Worm (Caenorhabditis elegans) whole organism, mixed stage, embryonic: ENCODE measurements around the gene ZK1248.4.

Source experiments
- bed-3 ChIP-seq: fragments of 200-800 bp; sonication (Bioruptor generic); optimal IDR thresholded peaks from 3 replicates; lab custom pipeline; 2018; ENCODE audit warnings: mild to moderate bottlenecking, missing genetic modification characterization, moderate library complexity, missing compliant biosample characterization
- blmp-1 ChIP-seq: fragments of 150-350 bp; optimal IDR thresholded peaks from 2 replicates; lab custom pipeline; 2014; ENCODE audit warnings: missing biosample characterization, missing genetic modification characterization
- ceh-39 ChIP-seq: fragments of 150-350 bp; optimal IDR thresholded peaks from 2 replicates; lab custom pipeline; 2014; ENCODE audit warnings: missing biosample characterization, missing genetic modification characterization
- ceh-43 ChIP-seq: fragments of 200-800 bp; sonication (Bioruptor generic); optimal IDR thresholded peaks from 2 replicates; lab custom pipeline; 2018; ENCODE audit warnings: mild to moderate bottlenecking, missing genetic modification characterization, moderate library complexity, missing compliant biosample characterization
- ceh-83 ChIP-seq: fragments of 200-800 bp; sonication (Bioruptor generic); optimal IDR thresholded peaks from 2 replicates; lab custom pipeline; 2018; ENCODE audit warnings: mild to moderate bottlenecking, missing genetic modification characterization, missing compliant biosample characterization
- ces-1 ChIP-seq: fragments of 150-350 bp; optimal IDR thresholded peaks from 2 replicates; lab custom pipeline; 2014; ENCODE audit warnings: missing biosample characterization, missing genetic modification reagents, missing genetic modification characterization
- cnd-1 ChIP-seq: fragments of 200-800 bp; sonication (Bioruptor generic); optimal IDR thresholded peaks from 2 replicates; lab custom pipeline; 2018; ENCODE audit warnings: mild to moderate bottlenecking, missing genetic modification characterization, missing compliant biosample characterization
- drap-1 ChIP-seq: fragments of 200-800 bp; sonication (Bioruptor generic); optimal IDR thresholded peaks from 3 replicates; lab custom pipeline; 2018; ENCODE audit warnings: mild to moderate bottlenecking, missing genetic modification characterization, missing compliant biosample characterization
- elt-1 ChIP-seq: sonication (generic microtip); optimal IDR thresholded peaks from 2 replicates; lab custom pipeline; 2017; ENCODE audit warnings: missing genetic modification characterization, mild to moderate bottlenecking, missing compliant biosample characterization, antibody characterized with exemption, moderate library complexity, borderline replicate concordance; ENCODE audit not compliant: insufficient read depth
- flh-1 ChIP-seq: fragments of 200-800 bp; sonication (Bioruptor generic); optimal IDR thresholded peaks from 2 replicates; lab custom pipeline; 2018; ENCODE audit warnings: mild to moderate bottlenecking, missing genetic modification characterization, moderate library complexity, missing compliant biosample characterization
- ham-2 ChIP-seq: fragments of 200-800 bp; sonication (Bioruptor generic); optimal IDR thresholded peaks from 2 replicates; lab custom pipeline; 2018; ENCODE audit warnings: mild to moderate bottlenecking, missing genetic modification characterization, missing compliant biosample characterization
- lin-13 ChIP-seq: fragments of 150-350 bp; optimal IDR thresholded peaks from 2 replicates; lab custom pipeline; 2014; ENCODE audit warnings: missing biosample characterization, missing genetic modification characterization
- lin-32 ChIP-seq: fragments of 200-800 bp; sonication (Bioruptor generic); optimal IDR thresholded peaks from 2 replicates; lab custom pipeline; 2018; ENCODE audit warnings: mild to moderate bottlenecking, missing genetic modification characterization, missing compliant biosample characterization
- lsy-2 ChIP-seq: fragments of 150-350 bp; optimal IDR thresholded peaks from 2 replicates; lab custom pipeline; 2014; ENCODE audit warnings: missing biosample characterization, missing genetic modification characterization
- mab-5 ChIP-seq: fragments of 150-350 bp; optimal IDR thresholded peaks from 2 replicates; lab custom pipeline; 2014; ENCODE audit warnings: missing biosample characterization, missing genetic modification characterization
- mep-1 ChIP-seq: fragments of 150-350 bp; optimal IDR thresholded peaks from 2 replicates; lab custom pipeline; 2017; ENCODE audit warnings: missing biosample characterization, missing genetic modification reagents, missing genetic modification characterization, inconsistent platforms
- nhr-2 ChIP-seq: fragments of 150-350 bp; optimal IDR thresholded peaks from 2 replicates; lab custom pipeline; 2014; ENCODE audit warnings: missing biosample characterization, missing genetic modification characterization
- nhr-237 ChIP-seq: fragments of 150-350 bp; optimal IDR thresholded peaks from 2 replicates; lab custom pipeline; 2014; ENCODE audit warnings: missing biosample characterization, missing genetic modification characterization
- nhr-76 ChIP-seq: sonication (generic microtip); optimal IDR thresholded peaks from 2 replicates; lab custom pipeline; 2017; ENCODE audit warnings: missing biosample characterization, missing genetic modification characterization
- pha-4 ChIP-seq: fragments of 150-350 bp; optimal IDR thresholded peaks from 2 replicates; lab custom pipeline; 2018; ENCODE audit warnings: missing biosample characterization, missing genetic modification reagents, missing genetic modification characterization
- sem-2 ChIP-seq: fragments of 200-800 bp; sonication (Bioruptor generic); optimal IDR thresholded peaks from 2 replicates; lab custom pipeline; 2018; ENCODE audit warnings: mild to moderate bottlenecking, missing genetic modification characterization, missing compliant biosample characterization
- snpc-4 ChIP-seq: fragments of 150-350 bp; optimal IDR thresholded peaks from 2 replicates; lab custom pipeline; 2014; ENCODE audit warnings: missing biosample characterization, missing genetic modification characterization
- sptf-1 ChIP-seq: sonication (generic microtip); optimal IDR thresholded peaks from 2 replicates; lab custom pipeline; 2017; ENCODE audit warnings: mild to moderate bottlenecking, missing genetic modification characterization, moderate library complexity, missing compliant biosample characterization
- tbx-8 ChIP-seq: fragments of 200-800 bp; sonication (Bioruptor generic); optimal IDR thresholded peaks from 2 replicates; lab custom pipeline; 2018; ENCODE audit warnings: mild to moderate bottlenecking, missing genetic modification characterization, moderate library complexity, missing compliant biosample characterization
- unc-120 ChIP-seq: sonication (generic microtip); optimal IDR thresholded peaks from 2 replicates; lab custom pipeline; 2017; ENCODE audit warnings: missing genetic modification characterization, missing compliant biosample characterization; ENCODE audit not compliant: poor library complexity, severe bottlenecking
- unc-39 ChIP-seq: fragments of 150-350 bp; optimal IDR thresholded peaks from 2 replicates; lab custom pipeline; 2014; ENCODE audit warnings: missing biosample characterization, missing genetic modification characterization
- unc-62 ChIP-seq: fragments of 150-350 bp; optimal IDR thresholded peaks from 2 replicates; lab custom pipeline; 2014; ENCODE audit warnings: missing biosample characterization, missing genetic modification reagents, missing genetic modification characterization
- zip-8 ChIP-seq: fragments of 150-350 bp; optimal IDR thresholded peaks from 2 replicates; lab custom pipeline; 2014; ENCODE audit warnings: missing biosample characterization, missing genetic modification characterization

Gene ZK1248.4

DNA sequence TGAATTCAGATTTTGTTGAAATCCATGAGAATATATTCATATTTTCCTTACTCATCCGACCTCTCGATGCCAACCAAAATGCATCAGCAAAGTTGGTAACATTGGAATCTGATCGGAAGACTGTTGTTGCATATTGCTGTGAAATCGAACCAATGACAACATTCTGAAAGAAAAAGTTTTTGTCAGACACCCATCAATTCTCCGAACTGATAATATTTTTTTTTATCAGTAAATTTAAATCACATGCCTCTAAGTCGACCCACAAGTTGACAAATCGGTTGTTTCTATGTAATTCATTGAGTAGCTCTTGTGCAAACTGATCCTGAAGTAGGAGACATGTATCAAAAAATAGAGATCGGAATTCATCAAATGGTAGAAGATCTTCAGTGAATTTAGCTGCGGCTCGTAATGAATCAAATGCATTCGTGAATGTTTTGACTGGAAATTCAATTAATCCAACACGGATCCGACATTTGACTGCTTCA, 11.6 kb downstream of the ZK1248.4 start, which contains the start of gene col-74:
TSS of gene col-74 (plus strand) at position 435 of the 485 bp plus-strand sequence.
- TF ChIP-seq ceh-39 (tag; lab: Kevin White, UChicago) (no peak), tbx-8 (GFP tag; lab: Kevin White, UChicago) (no peak), ham-2 (GFP tag; lab: Kevin White, UChicago) (no peak), mab-5 (tag; lab: Kevin White, UChicago) (no peak), bed-3 (GFP tag; lab: Kevin White, UChicago) (no peak), sptf-1 (tag; lab: Kevin White, UChicago) (no peak), pha-4 (no peak)

DNA sequence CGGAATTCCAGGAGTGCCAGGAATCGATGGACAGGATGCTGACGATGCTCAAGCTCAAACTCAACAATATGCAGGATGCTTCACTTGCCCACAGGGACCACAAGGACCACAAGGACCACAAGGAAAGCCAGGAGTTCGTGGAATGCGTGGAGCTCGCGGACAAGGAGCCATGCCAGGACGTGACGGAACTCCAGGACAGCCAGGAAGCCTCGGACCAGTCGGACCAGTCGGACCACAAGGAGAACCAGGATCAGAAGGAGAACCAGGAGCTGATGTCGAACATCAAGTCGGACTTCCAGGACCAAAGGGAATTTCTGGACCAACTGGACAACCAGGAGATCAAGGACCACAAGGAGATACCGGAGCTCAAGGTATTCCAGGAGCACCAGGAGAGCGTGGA, 13.0 kb downstream of the ZK1248.4 start:
- TF ChIP-seq lsy-2 (tag; lab: Kevin White, UChicago) (no peak), ceh-83 (no peak), flh-1 (GFP tag; lab: Kevin White, UChicago) (no peak), blmp-1 (no peak), nhr-76 (tag; lab: Kevin White, UChicago) (no peak), unc-120 (tag; lab: Kevin White, UChicago) (no peak), ceh-39 (tag; lab: Kevin White, UChicago) (no peak), unc-39 (tag; lab: Kevin White, UChicago) (no peak), nhr-2 (no peak), nhr-237 (tag; lab: Kevin White, UChicago) (no peak), cnd-1 (tag; lab: Kevin White, UChicago) (no peak), snpc-4 (tag; lab: Kevin White, UChicago) (no peak), bed-3 (GFP tag; lab: Kevin White, UChicago) (no peak), ham-2 (GFP tag; lab: Kevin White, UChicago) (no peak), mep-1 (tag; lab: Kevin White, UChicago) (no peak), zip-8 (tag; lab: Kevin White, UChicago) (no peak), ceh-43 (GFP tag; lab: Kevin White, UChicago) (no peak)
- TF ChIP-seq, all 35 proteins: peak for 0

DNA sequence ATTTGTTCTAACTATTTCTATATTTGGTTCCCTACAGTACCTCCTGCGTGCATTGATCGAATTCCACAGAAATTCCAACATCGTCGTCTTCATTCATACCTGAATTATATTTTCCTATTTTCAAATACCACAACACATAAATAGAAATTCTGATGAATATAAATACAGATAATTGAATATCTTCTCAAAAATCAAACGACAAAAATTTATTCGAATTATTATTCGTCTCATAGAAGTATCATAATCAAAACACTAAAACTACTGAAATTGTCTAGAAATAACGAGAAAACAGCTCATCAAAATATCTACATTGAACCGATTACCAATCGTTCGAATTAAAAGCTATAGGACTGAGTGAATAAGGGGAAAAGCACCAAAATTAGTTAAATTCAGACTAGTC, 14.7 kb downstream of the ZK1248.4 start, which contains the start of gene gtap-1:
TSS of gene gtap-1 (minus strand) at position 101 of the 400 bp plus-strand sequence.
- TF ChIP-seq nhr-237 (tag; lab: Kevin White, UChicago) (no peak), sptf-1 (tag; lab: Kevin White, UChicago) (no peak)
- TF ChIP-seq, all 35 proteins: peak for 0

DNA sequence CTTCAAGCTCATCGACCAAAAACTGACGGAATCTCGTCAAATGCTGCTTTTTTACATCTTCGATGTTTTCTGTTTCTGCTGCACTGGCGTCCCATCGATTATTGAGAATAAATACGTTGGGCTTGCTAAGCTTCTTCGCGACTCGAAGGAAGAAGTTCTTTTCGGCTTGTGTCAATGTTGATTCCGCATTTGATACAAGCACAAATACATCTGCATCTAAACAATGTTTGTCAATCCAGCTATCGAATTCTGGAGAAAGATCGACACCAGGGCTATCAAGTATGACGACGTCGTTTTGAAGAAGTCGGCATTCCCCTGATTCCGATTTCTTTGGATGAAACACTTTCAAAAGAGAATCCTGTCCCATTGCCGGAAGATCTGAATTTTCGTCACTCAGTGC, 16.7 kb downstream of the ZK1248.4 start:
- no peak for TF ChIP-seq ceh-83
- no peak for TF ChIP-seq sem-2 (GFP tag; lab: Kevin White, UChicago)
- TF ChIP-seq zip-8 (tag; lab: Kevin White, UChicago), result no peak
- no peak for TF ChIP-seq unc-62 (GFP tag; lab: Kevin White, UChicago)
- TF ChIP-seq lin-32, result no peak

DNA sequence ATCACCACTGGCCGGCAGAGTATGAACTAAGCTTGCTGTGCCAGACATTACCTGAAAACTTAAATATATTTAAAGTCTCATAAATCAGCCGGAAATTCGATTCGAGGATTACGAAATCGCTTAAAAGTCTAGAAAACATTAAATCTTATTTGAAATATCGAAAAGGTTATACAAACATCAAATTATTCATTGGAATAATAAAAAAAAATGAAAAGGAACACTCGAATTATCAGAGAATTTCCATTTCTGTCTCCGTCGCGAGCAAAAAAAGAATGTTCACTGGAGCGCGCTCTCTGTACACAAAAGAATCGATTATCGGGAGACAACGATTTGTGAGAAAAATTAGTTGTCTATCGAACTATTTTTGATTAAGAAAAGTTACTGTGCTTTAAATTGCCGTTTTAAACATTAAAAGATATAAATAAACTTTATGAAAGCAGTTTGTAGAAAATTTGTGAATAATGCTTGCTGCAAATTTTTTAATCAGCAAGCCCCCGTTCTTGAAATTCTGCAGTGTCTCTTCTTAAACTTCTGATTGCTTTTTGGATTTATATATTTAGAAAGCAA, 17.8 kb downstream of the ZK1248.4 start, which contains the start of gene fzo-1:
TSS of gene fzo-1 (minus strand) at position 51 of the 567 bp plus-strand sequence.
- TF ChIP-seq lsy-2 (tag; lab: Kevin White, UChicago), result peak; percentile 32
- peak; percentile 19 for TF ChIP-seq bed-3 (GFP tag; lab: Kevin White, UChicago)
- TF ChIP-seq unc-120 (tag; lab: Kevin White, UChicago), result peak; percentile 34
- TF ChIP-seq ceh-39 (tag; lab: Kevin White, UChicago), result peak; percentile 20
- TF ChIP-seq cnd-1 (tag; lab: Kevin White, UChicago), result peak; percentile 32
- peak; percentile 59 for TF ChIP-seq ceh-83
- TF ChIP-seq mab-5 (tag; lab: Kevin White, UChicago), result no peak
- TF ChIP-seq drap-1 (GFP tag; lab: Kevin White, UChicago), result no peak
- no peak for TF ChIP-seq lin-13
- TF ChIP-seq ces-1 (GFP tag; lab: Kevin White, UChicago), result peak; percentile 82
- no peak for TF ChIP-seq elt-1 (tag; lab: Kevin White, UChicago)
- peak; percentile 38 for TF ChIP-seq nhr-237 (tag; lab: Kevin White, UChicago)
- TF ChIP-seq, all 35 proteins: peak for 8
